Fruit fly (Drosophila melanogaster): ENCODE data around the gene Ag5r.

Gene Ag5r

dm6 chrX:14825922-14826617 lies 39.7 kb upstream of the Ag5r start, which contains the start of gene rut (continued):
- TF ChIP-seq jumu (GFP tag; optimal IDR thresholded peaks at IDR 0.05) = peak; percentile 18
- TF ChIP-seq sens (GFP tag) = peak; percentile 34
- TF ChIP-seq CG7963 (GFP tag; IDR thresholded peaks at IDR 0.05; ENCODE audit: partially characterized antibody) = peak; percentile 86
- TF ChIP-seq PHDP (tag; optimal IDR thresholded peaks at IDR 0.05) = peak; percentile 15
- TF ChIP-seq HLHmδ (GFP tag; optimal IDR thresholded peaks at IDR 0.05) = peak; percentile 51
- no peak for TF ChIP-seq CG12155 (GFP tag; optimal IDR thresholded peaks at IDR 0.05)
- TF ChIP-seq yki (optimal IDR thresholded peaks at IDR 0.05) = no peak
- peak; percentile 97 for TF ChIP-seq inv (GFP tag; IDR thresholded peaks at IDR 0.05; ENCODE audit: partially characterized antibody)
- TF ChIP-seq fru (optimal IDR thresholded peaks at IDR 0.05) = no peak
- no peak for TF ChIP-seq Chrac-16 (GFP tag; optimal IDR thresholded peaks at IDR 0.05)
- peak; percentile 94 for TF ChIP-seq Scr (GFP tag; IDR thresholded peaks at IDR 0.05; ENCODE audit: partially characterized antibody)
- peak; percentile 20 for TF ChIP-seq CG13894 (tag; optimal IDR thresholded peaks at IDR 0.05)
- no peak for TF ChIP-seq ewg (GFP tag; optimal IDR thresholded peaks at IDR 0.05)
- TF ChIP-seq CG8924 (tag; optimal IDR thresholded peaks at IDR 0.05) = no peak
- peak in 1 of 2 experiments; percentile 27 for TF ChIP-seq bsh (GFP tag; optimal IDR thresholded peaks at IDR 0.05)
- no peak for TF ChIP-seq ac (GFP tag; optimal IDR thresholded peaks at IDR 0.05)
- no peak for TF ChIP-seq btn (GFP tag; optimal IDR thresholded peaks at IDR 0.05)
- no peak for TF ChIP-seq Sin3A (optimal IDR thresholded peaks at IDR 0.05)
- no peak for TF ChIP-seq cas (GFP tag; IDR thresholded peaks at IDR 0.05)
- no peak for TF ChIP-seq Camta (GFP tag; optimal IDR thresholded peaks at IDR 0.05)
- no peak for TF ChIP-seq Ravus (GFP tag; IDR thresholded peaks at IDR 0.05)
- TF ChIP-seq gro (GFP tag; optimal IDR thresholded peaks at IDR 0.05) = peak; percentile 78
- TF ChIP-seq Neu2 (GFP tag; optimal IDR thresholded peaks at IDR 0.05; ENCODE audit: borderline replicate concordance) = no peak
- no peak for TF ChIP-seq Lpt (GFP tag; optimal IDR thresholded peaks at IDR 0.05)
- no peak for TF ChIP-seq CG16863 (GFP tag; optimal IDR thresholded peaks at IDR 0.05)
- no peak for TF ChIP-seq org-1 (GFP tag; optimal IDR thresholded peaks at IDR 0.05)
- TF ChIP-seq crc (GFP tag; optimal IDR thresholded peaks at IDR 0.05) = no peak
- peak; percentile 50 for TF ChIP-seq Drgx (GFP tag; IDR thresholded peaks at IDR 0.05)
- TF ChIP-seq Six4 (GFP tag; optimal IDR thresholded peaks at IDR 0.05) = no peak
- peak; percentile 55; the same call in 1 of the 2 replicates for TF ChIP-seq E2f2 (GFP tag; IDR thresholded peaks at IDR 0.05)
- no peak for TF ChIP-seq nau (GFP tag; optimal IDR thresholded peaks at IDR 0.05)
- TF ChIP-seq Dad (GFP tag; optimal IDR thresholded peaks at IDR 0.05) = peak; percentile 5
- peak; percentile 27 for TF ChIP-seq mam (GFP tag; optimal IDR thresholded peaks at IDR 0.05)
- TF ChIP-seq gem (tag; optimal IDR thresholded peaks at IDR 0.05) = no peak
- no peak for TF ChIP-seq ERR (GFP tag; optimal IDR thresholded peaks at IDR 0.05)
- no peak for TF ChIP-seq pho (GFP tag; optimal IDR thresholded peaks at IDR 0.05)
- peak; percentile 17 for TF ChIP-seq CTCF (GFP tag; optimal IDR thresholded peaks at IDR 0.05)
- TF ChIP-seq sqz (GFP tag; optimal IDR thresholded peaks at IDR 0.05) = no peak
- no peak for TF ChIP-seq aop (GFP tag; IDR thresholded peaks at IDR 0.05)
- no peak; the same call in 1 of the 2 replicates for TF ChIP-seq HLH3B (GFP tag; IDR thresholded peaks at IDR 0.05)
- no peak for TF ChIP-seq CG12769 (tag; optimal IDR thresholded peaks at IDR 0.05)
- TF ChIP-seq al (GFP tag; IDR thresholded peaks at IDR 0.05) = 0 out of 2 replicates have a peak, but pooled peaks have one; percentile 9
- no peak for TF ChIP-seq fd64A (GFP tag; optimal IDR thresholded peaks at IDR 0.05)
- TF ChIP-seq grn (GFP tag; optimal IDR thresholded peaks at IDR 0.05) = peak; percentile 1
- TF ChIP-seq CG7357 (GFP tag; IDR thresholded peaks at IDR 0.05) = no peak
- no peak for TF ChIP-seq CG6854 (GFP tag; optimal IDR thresholded peaks at IDR 0.05)
- no peak for TF ChIP-seq CHES-1-like (GFP tag; optimal IDR thresholded peaks at IDR 0.05)
- TF ChIP-seq mld (GFP tag; IDR thresholded peaks at IDR 0.05; ENCODE audit: partially characterized antibody) = peak; percentile 93
- TF ChIP-seq dimm (GFP tag; IDR thresholded peaks at IDR 0.05) = no peak
- no peak for TF ChIP-seq kah (GFP tag; optimal IDR thresholded peaks at IDR 0.05)
- TF ChIP-seq Adf1 (GFP tag; IDR thresholded peaks at IDR 0.05) = peak; percentile 52
- TF ChIP-seq trh (GFP tag; optimal IDR thresholded peaks at IDR 0.05) = no peak
- TF ChIP-seq row (GFP tag; IDR thresholded peaks at IDR 0.05) = peak; percentile 89
